Fruit fly (Drosophila melanogaster): ENCODE results near the gene nsl1.

DNA sequence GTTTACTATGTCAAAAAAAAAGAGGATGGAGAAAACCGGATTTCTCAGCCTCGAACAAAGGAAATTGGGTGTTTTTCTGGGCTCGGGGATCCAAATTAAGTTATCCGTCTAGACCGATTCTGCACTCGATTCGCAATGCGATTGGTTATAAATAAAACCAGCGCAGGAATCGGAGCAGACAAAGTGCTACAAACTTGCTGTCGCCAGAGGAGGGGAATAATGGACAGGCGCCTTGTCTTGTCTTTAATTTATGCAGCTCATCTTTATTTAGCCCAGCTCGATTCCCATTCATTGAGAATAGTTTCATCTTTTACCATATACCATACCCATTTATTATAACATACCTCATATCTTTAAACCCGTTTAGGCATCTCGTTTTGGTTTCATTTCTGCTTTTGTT, 11.1 kb downstream of the nsl1 start:
- TF ChIP-seq Dll (optimal IDR thresholded peaks at IDR 0.05) (no peak), pan (optimal IDR thresholded peaks at IDR 0.05) (no peak), psq (optimal IDR thresholded peaks at IDR 0.05) (no peak)
